Worm (Caenorhabditis elegans) whole organism, late embryonic: ENCODE data around the gene Y105C5A.24.

Source experiments
- C08G9.2 ChIP-seq: sonication (generic microtip); optimal IDR thresholded peaks from 2 replicates; lab custom pipeline; 2016; ENCODE audit warnings: mild to moderate bottlenecking, missing genetic modification characterization, moderate library complexity, missing compliant biosample characterization
- C38D4.7 ChIP-seq: fragments of 200-800 bp; sonication (Bioruptor generic); optimal IDR thresholded peaks from 2 replicates; lab custom pipeline; 2018; ENCODE audit warnings: mild to moderate bottlenecking, missing genetic modification characterization, moderate library complexity, missing compliant biosample characterization
- F13H6.1 ChIP-seq: sonication (generic microtip); optimal IDR thresholded peaks from 2 replicates; lab custom pipeline; 2016; ENCODE audit warnings: missing genetic modification characterization, missing compliant biosample characterization
- T23F11.4 ChIP-seq: fragments of 200-800 bp; sonication (Bioruptor generic); optimal IDR thresholded peaks from 2 replicates; lab custom pipeline; 2018; ENCODE audit warnings: mild to moderate bottlenecking, missing genetic modification characterization, missing compliant biosample characterization
- ama-1 ChIP-seq: fragments of 150-350 bp; optimal IDR thresholded peaks from 2 replicates; lab custom pipeline; 2014
- ceh-18 ChIP-seq: sonication (generic microtip); optimal IDR thresholded peaks from 2 replicates; lab custom pipeline; 2016; ENCODE audit warnings: missing genetic modification characterization, missing compliant biosample characterization
- ceh-19 ChIP-seq: fragments of 200-800 bp; sonication (Bioruptor generic); optimal IDR thresholded peaks from 2 replicates; lab custom pipeline; 2018; ENCODE audit warnings: mild to moderate bottlenecking, missing genetic modification characterization, missing compliant biosample characterization
- ceh-22 ChIP-seq: sonication (generic microtip); optimal IDR thresholded peaks from 2 replicates; lab custom pipeline; 2017; ENCODE audit warnings: missing biosample characterization, missing genetic modification characterization
- ceh-24 ChIP-seq: sonication (generic microtip); optimal IDR thresholded peaks from 2 replicates; lab custom pipeline; 2016; ENCODE audit warnings: mild to moderate bottlenecking, missing genetic modification characterization, missing compliant biosample characterization
- ceh-31 ChIP-seq: sonication (generic microtip); optimal IDR thresholded peaks from 2 replicates; lab custom pipeline; 2016; ENCODE audit warnings: missing genetic modification characterization, missing compliant biosample characterization
- ceh-34 ChIP-seq: sonication (generic microtip); optimal IDR thresholded peaks from 2 replicates; lab custom pipeline; 2016; ENCODE audit warnings: mild to moderate bottlenecking, missing genetic modification characterization, missing compliant biosample characterization
- ceh-6 ChIP-seq: fragments of 200-800 bp; sonication (Bioruptor generic); optimal IDR thresholded peaks from 2 replicates; lab custom pipeline; 2018; ENCODE audit warnings: mild to moderate bottlenecking, missing genetic modification characterization, missing compliant biosample characterization
- che-1 ChIP-seq: sonication (generic microtip); optimal IDR thresholded peaks from 2 replicates; lab custom pipeline; 2016; ENCODE audit warnings: mild to moderate bottlenecking, missing genetic modification characterization, missing compliant biosample characterization
- dmd-4 ChIP-seq: sonication (generic microtip); optimal IDR thresholded peaks from 2 replicates; lab custom pipeline; 2016; ENCODE audit warnings: borderline replicate concordance, missing genetic modification characterization, missing compliant biosample characterization
- dve-1 ChIP-seq: sonication (generic microtip); optimal IDR thresholded peaks from 2 replicates; lab custom pipeline; 2017; ENCODE audit warnings: antibody characterized with exemption, mild to moderate bottlenecking, missing genetic modification characterization, missing compliant biosample characterization
- eyg-1 ChIP-seq: sonication (generic microtip); optimal IDR thresholded peaks from 2 replicates; lab custom pipeline; 2016; ENCODE audit warnings: missing genotype, missing genetic modification characterization, missing compliant biosample characterization
- fkh-10 ChIP-seq: fragments of 150-350 bp; optimal IDR thresholded peaks from 2 replicates; lab custom pipeline; 2014; ENCODE audit warnings: missing biosample characterization, missing genetic modification reagents, missing genetic modification characterization
- gmeb-2 ChIP-seq: sonication (generic microtip); optimal IDR thresholded peaks from 2 replicates; lab custom pipeline; 2016; ENCODE audit warnings: missing genetic modification characterization, inconsistent platforms, missing compliant biosample characterization
- hlh-15 ChIP-seq: sonication (generic microtip); optimal IDR thresholded peaks from 2 replicates; lab custom pipeline; 2016; ENCODE audit warnings: missing genetic modification characterization, missing compliant biosample characterization
- hlh-30 ChIP-seq: sonication (generic microtip); optimal IDR thresholded peaks from 2 replicates; lab custom pipeline; 2017; ENCODE audit warnings: antibody characterized with exemption, missing genetic modification characterization, missing compliant biosample characterization; ENCODE audit not compliant: insufficient read depth
- hlh-6 ChIP-seq: sonication (generic microtip); optimal IDR thresholded peaks from 2 replicates; lab custom pipeline; 2016; ENCODE audit warnings: missing genotype, missing genetic modification characterization, missing compliant biosample characterization
- lim-6 ChIP-seq: sonication (generic microtip); optimal IDR thresholded peaks from 2 replicates; lab custom pipeline; 2016; ENCODE audit warnings: missing genetic modification characterization, missing compliant biosample characterization
- madf-2 ChIP-seq: sonication (generic microtip); optimal IDR thresholded peaks from 2 replicates; lab custom pipeline; 2017; ENCODE audit warnings: missing genetic modification characterization, missing compliant biosample characterization
- mec-3 ChIP-seq: sonication (generic microtip); optimal IDR thresholded peaks from 2 replicates; lab custom pipeline; 2016; ENCODE audit warnings: borderline replicate concordance, missing genetic modification characterization, missing compliant biosample characterization
- nfya-1 ChIP-seq: sonication (generic microtip); optimal IDR thresholded peaks from 2 replicates; lab custom pipeline; 2017; ENCODE audit warnings: missing genetic modification characterization, mild to moderate bottlenecking, missing compliant biosample characterization, antibody characterized with exemption, moderate library complexity
- nhr-11 ChIP-seq: fragments of 150-350 bp; optimal IDR thresholded peaks from 2 replicates; lab custom pipeline; 2014; ENCODE audit warnings: missing biosample characterization, missing genetic modification characterization
- nhr-232 ChIP-seq: sonication (generic microtip); optimal IDR thresholded peaks from 2 replicates; lab custom pipeline; 2016; ENCODE audit warnings: missing genetic modification characterization, missing compliant biosample characterization
- npax-4 ChIP-seq: sonication (generic microtip); optimal IDR thresholded peaks from 2 replicates; lab custom pipeline; 2016; ENCODE audit warnings: missing genetic modification characterization, missing compliant biosample characterization
- odd-2 ChIP-seq: sonication (generic microtip); optimal IDR thresholded peaks from 2 replicates; lab custom pipeline; 2017; ENCODE audit warnings: antibody characterized with exemption, mild to moderate bottlenecking, missing genetic modification characterization, missing compliant biosample characterization
- pha-2 ChIP-seq: sonication (generic microtip); optimal IDR thresholded peaks from 2 replicates; lab custom pipeline; 2017; ENCODE audit warnings: mild to moderate bottlenecking, missing genetic modification characterization, missing compliant biosample characterization
- pqm-1 ChIP-seq: sonication (generic microtip); optimal IDR thresholded peaks from 2 replicates; lab custom pipeline; 2016; ENCODE audit warnings: missing genetic modification characterization, missing compliant biosample characterization
- pros-1 ChIP-seq: fragments of 150-350 bp; optimal IDR thresholded peaks from 2 replicates; lab custom pipeline; 2014; ENCODE audit warnings: missing biosample characterization, missing genetic modification reagents, missing genetic modification characterization
- sdc-2 ChIP-seq: sonication (generic microtip); optimal IDR thresholded peaks from 2 replicates; lab custom pipeline; 2016; ENCODE audit warnings: missing genotype, missing genetic modification characterization, missing compliant biosample characterization
- sox-2 ChIP-seq: fragments of 200-800 bp; sonication (Bioruptor generic); IDR thresholded peaks from 2 replicates; pipeline ENCODE4 v1.3.6; 2022; ENCODE audit warnings: missing genetic modification reagents, missing genetic modification characterization, missing compliant biosample characterization
- tbx-2 ChIP-seq: sonication (generic microtip); optimal IDR thresholded peaks from 2 replicates; lab custom pipeline; 2016; ENCODE audit warnings: missing genetic modification characterization, missing compliant biosample characterization
- tbx-7 ChIP-seq: sonication (generic microtip); optimal IDR thresholded peaks from 2 replicates; lab custom pipeline; 2016; ENCODE audit warnings: missing genotype, missing genetic modification characterization, missing compliant biosample characterization
- unc-3 ChIP-seq, 2 experiments: fragments of 200-800 bp in 1 of 2; sonication (Bioruptor generic) in 1 of 2; sonication (generic microtip) in 1 of 2; conservative IDR thresholded peaks in 1 of 2; optimal IDR thresholded peaks in 1 of 2; 2 replicates each; pipeline versions ENCODE4 v1.3.6 to Lab custom; 2016 to 2022; ENCODE audit warnings: missing compliant biosample characterization in 2 of 2, missing genetic modification characterization in 2 of 2, missing genetic modification reagents in 1 of 2
- unc-42 ChIP-seq: sonication (generic microtip); optimal IDR thresholded peaks from 2 replicates; lab custom pipeline; 2016; ENCODE audit warnings: missing genotype, missing genetic modification characterization, missing compliant biosample characterization
- unc-86 ChIP-seq: sonication (generic microtip); optimal IDR thresholded peaks from 2 replicates; lab custom pipeline; 2016; ENCODE audit warnings: missing genetic modification characterization, missing compliant biosample characterization

The Y105C5A.24 gene

ce11 chrIV:15849656-15850055 is at the start of gene Y105C5A.24:
Y105C5A.24 (plus strand) TSS chrIV:15849875.
- TF ChIP-seq pqm-1 (tag; lab: Kevin White, UChicago), result no peak
- TF ChIP-seq C38D4.7 (GFP tag; lab: Kevin White, UChicago), result no peak
- no peak for TF ChIP-seq dmd-4 (tag; lab: Kevin White, UChicago)
- TF ChIP-seq nhr-11, result no peak
- TF ChIP-seq che-1, result no peak
- no peak for TF ChIP-seq nhr-232 (tag; lab: Kevin White, UChicago)
- TF ChIP-seq npax-4 (tag; lab: Kevin White, UChicago), result no peak
- no peak for TF ChIP-seq odd-2 (tag; lab: Kevin White, UChicago)
- TF ChIP-seq dve-1, result no peak

ce11 chrIV:15814044-15814443 is 35.6 kb upstream of the Y105C5A.24 start:
- TF ChIP-seq T23F11.4 (GFP tag; lab: Kevin White, UChicago), result no peak
- peak; percentile 3 for TF ChIP-seq unc-42
- TF ChIP-seq, all 69 proteins: peak for 1

ce11 chrIV:15817490-15817889 is 32.2 kb upstream of the Y105C5A.24 start:
- TF ChIP-seq unc-3 (GFP tag; conservative IDR thresholded peaks at IDR 0.05; lab: Robert Waterston, UW) (no peak), unc-3 (tag; optimal IDR thresholded peaks at IDR 0.05; lab: Kevin White, UChicago) (no peak), dmd-4 (tag; lab: Kevin White, UChicago) (no peak), F13H6.1 (no peak), nfya-1 (tag; lab: Kevin White, UChicago) (no peak), hlh-6 (no peak), ama-1 (lab: Kevin White, UChicago) (no peak), unc-86 (no peak), hlh-15 (no peak), sox-2 (no peak), ceh-18 (no peak), tbx-2 (tag; lab: Kevin White, UChicago) (no peak), hlh-30 (no peak), ceh-34 (tag; lab: Kevin White, UChicago) (no peak), lim-6 (no peak)

- no peak for TF ChIP-seq C08G9.2 (tag; lab: Kevin White, UChicago)
- TF ChIP-seq mec-3, result no peak
- TF ChIP-seq odd-2 (tag; lab: Kevin White, UChicago), result no peak
- TF ChIP-seq gmeb-2 (tag; lab: Kevin White, UChicago), result no peak
- no peak for TF ChIP-seq eyg-1
- TF ChIP-seq unc-86, result no peak
- no peak for TF ChIP-seq ceh-19 (GFP tag; lab: Kevin White, UChicago)
- TF ChIP-seq unc-42, result no peak
- no peak for TF ChIP-seq madf-2 (tag; lab: Kevin White, UChicago)
- no peak for TF ChIP-seq ceh-24
- TF ChIP-seq unc-3 (GFP tag; conservative IDR thresholded peaks at IDR 0.05; lab: Robert Waterston, UW), result no peak
- no peak for TF ChIP-seq unc-3 (tag; optimal IDR thresholded peaks at IDR 0.05; lab: Kevin White, UChicago)
- TF ChIP-seq nfya-1 (tag; lab: Kevin White, UChicago), result no peak
- no peak for TF ChIP-seq ceh-22 (tag; lab: Kevin White, UChicago)
- TF ChIP-seq fkh-10 (GFP tag; lab: Kevin White, UChicago), result no peak
- TF ChIP-seq pha-2 (tag; lab: Kevin White, UChicago), result no peak
Measured at ce11 chrIV:15819759-15820158, 29.9 kb upstream of the Y105C5A.24 start, which contains the start of gene daf-38. daf-38 (plus strand) TSS chrIV:15820059.

- TF ChIP-seq nhr-232 (tag; lab: Kevin White, UChicago) (no peak), ceh-31 (tag; lab: Kevin White, UChicago) (no peak), hlh-6 (no peak), gmeb-2 (tag; lab: Kevin White, UChicago) (no peak), ceh-19 (GFP tag; lab: Kevin White, UChicago) (no peak), pros-1 (no peak), mec-3 (no peak), unc-42 (no peak), ceh-34 (tag; lab: Kevin White, UChicago) (no peak), ceh-6 (GFP tag; lab: Kevin White, UChicago) (no peak), tbx-7 (tag; lab: Kevin White, UChicago) (no peak), sdc-2 (tag; lab: Kevin White, UChicago) (no peak), madf-2 (tag; lab: Kevin White, UChicago) (no peak), eyg-1 (no peak)
Measured at ce11 chrIV:15844064-15844463, 5.6 kb upstream of the Y105C5A.24 start.
